Worm (Caenorhabditis elegans) whole organism, L4/young adult: ENCODE results near the gene sri-42.

ENCODE experiments used
- W03F9.2 ChIP-seq: fragments of 150-350 bp; optimal IDR thresholded peaks from 2 replicates; lab custom pipeline; 2014; ENCODE audit warnings: missing biosample characterization, missing genetic modification characterization
- him-1 ChIP-seq: sonication (generic microtip); optimal IDR thresholded peaks from 2 replicates; lab custom pipeline; 2016; ENCODE audit warnings: missing genotype, missing genetic modification reagents, missing genetic modification characterization, missing compliant biosample characterization

DNA sequence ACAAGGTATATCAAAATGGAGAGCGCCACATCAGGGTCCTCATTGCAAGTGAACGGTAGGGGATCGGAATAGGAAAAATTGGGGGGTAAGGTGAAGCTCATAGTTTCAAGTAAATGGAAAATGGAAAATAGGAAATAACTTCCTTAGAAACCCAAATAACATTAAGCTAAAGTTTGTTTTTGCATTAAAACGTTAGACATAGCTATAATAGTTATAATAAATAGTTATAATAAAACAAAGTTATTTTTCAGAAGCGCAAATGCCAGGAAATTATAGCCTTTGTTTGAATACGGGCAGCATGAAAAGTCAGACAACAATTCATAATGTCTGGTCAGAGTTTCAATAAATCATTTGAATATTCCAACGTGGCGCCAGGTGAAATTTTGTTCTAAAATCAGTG is 42.2 kb downstream of the sri-42 start, which contains the start of gene srg-24:
- no peak for TF ChIP-seq W03F9.2 (tag; lab: Kevin White, UChicago)
- no peak for TF ChIP-seq him-1 (tag; lab: Kevin White, UChicago)
